Worm (Caenorhabditis elegans): Measurements from ENCODE around the gene C40H1.8.

The C40H1.8 gene

ce11 chrIII:9331084-9331564, 16.6 kb downstream of the C40H1.8 start, which contains the start of gene ufc-1:
Gene ufc-1 (plus strand): TSS chrIII:9331514.
- TF ChIP-seq elt-4 (tag; optimal IDR thresholded peaks at IDR 0.05): no peak
- no peak for TF ChIP-seq eyg-1 (tag; optimal IDR thresholded peaks at IDR 0.05)
- TF ChIP-seq pat-9 (tag; optimal IDR thresholded peaks at IDR 0.05): no peak
- no peak for TF ChIP-seq fax-1 (tag; optimal IDR thresholded peaks at IDR 0.05)
- TF ChIP-seq zip-5 (tag; optimal IDR thresholded peaks at IDR 0.05): no peak
- TF ChIP-seq T23F11.4 (GFP tag; optimal IDR thresholded peaks at IDR 0.05): no peak
- no peak for TF ChIP-seq rnt-1 (tag; optimal IDR thresholded peaks at IDR 0.05)
- no peak for TF ChIP-seq ceh-24 (tag; optimal IDR thresholded peaks at IDR 0.05)
- no peak for TF ChIP-seq K02D7.2 (tag; optimal IDR thresholded peaks at IDR 0.05)
- no peak for TF ChIP-seq sdc-2 (tag; optimal IDR thresholded peaks at IDR 0.05)
- no peak for TF ChIP-seq pag-3 (tag; optimal IDR thresholded peaks at IDR 0.05; ENCODE audit: borderline replicate concordance)
- TF ChIP-seq nhr-232 (tag; optimal IDR thresholded peaks at IDR 0.05): no peak
- TF ChIP-seq ceh-34 (tag; optimal IDR thresholded peaks at IDR 0.05): no peak
- TF ChIP-seq pha-2 (tag; optimal IDR thresholded peaks at IDR 0.05): no peak
- no peak for TF ChIP-seq ahr-1 (tag; optimal IDR thresholded peaks at IDR 0.05)
- no peak for TF ChIP-seq fkh-6 (tag; optimal IDR thresholded peaks at IDR 0.05)
- TF ChIP-seq ceh-2 (tag; optimal IDR thresholded peaks at IDR 0.05): no peak
- TF ChIP-seq elt-2 (tag; optimal IDR thresholded peaks at IDR 0.05): no peak
- no peak for TF ChIP-seq nfya-1 (tag; optimal IDR thresholded peaks at IDR 0.05)
- TF ChIP-seq ceh-6 (GFP tag; optimal IDR thresholded peaks at IDR 0.05): no peak

- no peak for TF ChIP-seq pat-9 (tag; optimal IDR thresholded peaks at IDR 0.05)
- TF ChIP-seq elt-4 (tag; optimal IDR thresholded peaks at IDR 0.05): no peak
- no peak for TF ChIP-seq unc-3 (GFP tag; conservative IDR thresholded peaks at IDR 0.05)
- no peak for TF ChIP-seq unc-3 (tag; optimal IDR thresholded peaks at IDR 0.05)
- TF ChIP-seq ceh-9 (tag; optimal IDR thresholded peaks at IDR 0.05): no peak
- no peak for TF ChIP-seq C38D4.7 (GFP tag; optimal IDR thresholded peaks at IDR 0.05)
- no peak for TF ChIP-seq ahr-1 (tag; optimal IDR thresholded peaks at IDR 0.05)
- TF ChIP-seq unc-86 (tag; optimal IDR thresholded peaks at IDR 0.05): no peak
- TF ChIP-seq eyg-1 (tag; optimal IDR thresholded peaks at IDR 0.05): no peak
- no peak for TF ChIP-seq K02D7.2 (tag; optimal IDR thresholded peaks at IDR 0.05)
- TF ChIP-seq fax-1 (tag; optimal IDR thresholded peaks at IDR 0.05): no peak
Measured at ce11 chrIII:9334174-9334573, 19.7 kb downstream of the C40H1.8 start, which contains the start of gene elo-4. Gene elo-4 (minus strand): TSS chrIII:9334274.

ce11 chrIII:9335076-9335475, 20.6 kb downstream of the C40H1.8 start:
- no peak for TF ChIP-seq nhr-11 (tag; optimal IDR thresholded peaks at IDR 0.05)
- no peak for TF ChIP-seq npax-4 (tag; optimal IDR thresholded peaks at IDR 0.05)
- no peak for TF ChIP-seq ahr-1 (tag; optimal IDR thresholded peaks at IDR 0.05)
- no peak for TF ChIP-seq pax-1 (tag; optimal IDR thresholded peaks at IDR 0.05)
- TF ChIP-seq madf-2 (tag; optimal IDR thresholded peaks at IDR 0.05): no peak
- TF ChIP-seq eyg-1 (tag; optimal IDR thresholded peaks at IDR 0.05): no peak
- TF ChIP-seq pha-2 (tag; optimal IDR thresholded peaks at IDR 0.05): no peak
- TF ChIP-seq C38D4.7 (GFP tag; optimal IDR thresholded peaks at IDR 0.05): no peak
- TF ChIP-seq ets-4 (tag; optimal IDR thresholded peaks at IDR 0.05): no peak
- TF ChIP-seq fax-1 (tag; optimal IDR thresholded peaks at IDR 0.05): no peak
- no peak for TF ChIP-seq gmeb-2 (tag; optimal IDR thresholded peaks at IDR 0.05)
- no peak for TF ChIP-seq unc-3 (GFP tag; conservative IDR thresholded peaks at IDR 0.05)
- no peak for TF ChIP-seq unc-3 (tag; optimal IDR thresholded peaks at IDR 0.05)

ce11 chrIII:9336807-9337206, 22.3 kb downstream of the C40H1.8 start:
- no peak for TF ChIP-seq ceh-22 (tag; optimal IDR thresholded peaks at IDR 0.05)
- TF ChIP-seq nfya-1 (tag; optimal IDR thresholded peaks at IDR 0.05): no peak
- no peak for TF ChIP-seq ahr-1 (tag; optimal IDR thresholded peaks at IDR 0.05)

ce11 chrIII:9337968-9338367, 23.5 kb downstream of the C40H1.8 start:
- TF ChIP-seq syd-9 (tag; optimal IDR thresholded peaks at IDR 0.05): no peak
- no peak for TF ChIP-seq ceh-2 (tag; optimal IDR thresholded peaks at IDR 0.05)
- TF ChIP-seq hlh-13 (GFP tag; optimal IDR thresholded peaks at IDR 0.05): no peak
- no peak for TF ChIP-seq F13H6.1 (tag; optimal IDR thresholded peaks at IDR 0.05)
- no peak for TF ChIP-seq ceh-45 (GFP tag; IDR thresholded peaks at IDR 0.05)
- no peak for TF ChIP-seq gmeb-2 (tag; optimal IDR thresholded peaks at IDR 0.05)

All from whole organism, late embryonic.